Fruit fly (Drosophila melanogaster): ENCODE measurements around the gene CG32107.

CG32107 gene

DNA sequence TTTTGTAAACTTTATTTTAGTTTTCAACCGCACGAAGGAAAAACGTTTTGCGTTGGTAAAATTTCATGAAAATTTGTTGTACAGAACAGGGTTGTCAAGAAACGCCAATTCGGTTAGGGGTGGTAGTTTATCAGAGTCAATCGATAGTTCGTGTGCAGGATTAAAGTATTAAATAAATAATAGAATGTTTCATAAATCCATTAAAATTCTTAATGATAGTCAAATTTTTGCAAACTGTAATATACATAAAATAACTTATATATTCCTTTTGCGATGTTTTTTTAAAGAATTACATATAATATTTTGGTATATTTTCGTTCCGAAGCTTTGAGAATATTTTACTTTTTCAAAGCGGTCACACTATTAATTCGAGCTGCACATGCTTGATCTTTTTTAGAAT is 47.2 kb downstream of the CG32107 start, which contains the start of the genes Sf3a2 and CG42588 (continued):
- TF ChIP-seq H15 (GFP tag; IDR thresholded peaks at IDR 0.05) (peak; percentile 68; the same call in 2 of the 3 replicates), repo (GFP tag; optimal IDR thresholded peaks at IDR 0.05) (no peak), ems (GFP tag; optimal IDR thresholded peaks at IDR 0.05) (peak; percentile 47), seq (GFP tag; IDR thresholded peaks at IDR 0.05) (peak; percentile 15; the same call in 1 of the 2 replicates), nerfin-1 (tag; optimal IDR thresholded peaks at IDR 0.05) (peak; percentile 48), dmrt11E (tag; optimal IDR thresholded peaks at IDR 0.05) (peak; percentile 71), az2 (GFP tag; optimal IDR thresholded peaks at IDR 0.05) (peak; percentile 74), gfzf (GFP tag; optimal IDR thresholded peaks at IDR 0.05) (peak; percentile 62), cato (GFP tag; optimal IDR thresholded peaks at IDR 0.05; ENCODE audit: borderline replicate concordance) (peak; percentile 32), Lpt (GFP tag; optimal IDR thresholded peaks at IDR 0.05) (no peak), fu2 (GFP tag; optimal IDR thresholded peaks at IDR 0.05) (peak; percentile 25), CG14667 (GFP tag; IDR thresholded peaks at IDR 0.05) (no peak; the same call in 1 of the 2 replicates), Dip3 (GFP tag; optimal IDR thresholded peaks at IDR 0.05) (peak; percentile 9), wdn (GFP tag; IDR thresholded peaks at IDR 0.05) (no peak), Eip74EF (GFP tag; optimal IDR thresholded peaks at IDR 0.05) (no peak), CG11695 (GFP tag; IDR thresholded peaks at IDR 0.05) (0 out of 3 replicates have a peak, but pooled peaks have one; percentile 54), exex (tag; optimal IDR thresholded peaks at IDR 0.05) (no peak), HLHmδ (GFP tag; optimal IDR thresholded peaks at IDR 0.05) (no peak), GATAe (GFP tag; conservative IDR thresholded peaks at IDR 0.05) (no peak), CG11696 (GFP tag; IDR thresholded peaks at IDR 0.05) (no peak), Chrac-16 (GFP tag; optimal IDR thresholded peaks at IDR 0.05) (peak; percentile 73), CG8944 (GFP tag; optimal IDR thresholded peaks at IDR 0.05) (peak; percentile 18), hkb (optimal IDR thresholded peaks at IDR 0.05) (no peak), hkb (GFP tag; IDR thresholded peaks at IDR 0.05) (no peak), Fer1 (GFP tag; optimal IDR thresholded peaks at IDR 0.05) (peak; percentile 23), CG31224 (GFP tag; IDR thresholded peaks at IDR 0.05) (peak; percentile 44; the same call in 1 of the 2 replicates), dati (GFP tag; IDR thresholded peaks at IDR 0.05) (no peak), org-1 (GFP tag; optimal IDR thresholded peaks at IDR 0.05) (no peak), CG10209 (GFP tag; optimal IDR thresholded peaks at IDR 0.05) (peak; percentile 13), dpn (GFP tag; optimal IDR thresholded peaks at IDR 0.05) (peak; percentile 46 to 77), Hmr (GFP tag; optimal IDR thresholded peaks at IDR 0.05) (no peak), CG9932 (GFP tag; IDR thresholded peaks at IDR 0.05) (peak; percentile 89), gsb (GFP tag; IDR thresholded peaks at IDR 0.05) (no peak), CG11456 (GFP tag; IDR thresholded peaks at IDR 0.05) (peak; percentile 89), al (GFP tag; IDR thresholded peaks at IDR 0.05) (peak; percentile 66), gt (GFP tag; IDR thresholded peaks at IDR 0.05) (no peak), CG6654 (GFP tag; optimal IDR thresholded peaks at IDR 0.05) (no peak), Hr51 (GFP tag; optimal IDR thresholded peaks at IDR 0.05) (peak in 1 of 2 experiments; percentile 28), CG6813 (GFP tag; optimal IDR thresholded peaks at IDR 0.05) (no peak), HHEX (GFP tag; optimal IDR thresholded peaks at IDR 0.05) (no peak), B-H2 (GFP tag; optimal IDR thresholded peaks at IDR 0.05) (peak; percentile 59), wek (GFP tag; optimal IDR thresholded peaks at IDR 0.05) (no peak), ase (GFP tag; IDR thresholded peaks at IDR 0.05) (peak; percentile 43; the same call in 1 of the 3 replicates), CG10979 (tag; optimal IDR thresholded peaks at IDR 0.05) (peak; percentile 65), CG34422 (GFP tag; IDR thresholded peaks at IDR 0.05) (peak; percentile 85; the same call in 2 of the 3 replicates), bsh (GFP tag; optimal IDR thresholded peaks at IDR 0.05) (peak in 1 of 2 experiments; percentile 64), fd3F (GFP tag; optimal IDR thresholded peaks at IDR 0.05) (peak; percentile 51), ab (GFP tag; optimal IDR thresholded peaks at IDR 0.05) (no peak), knrl (GFP tag; IDR thresholded peaks at IDR 0.05; ENCODE audit: partially characterized antibody) (peak; percentile 86), Lhr (GFP tag; optimal IDR thresholded peaks at IDR 0.05) (no peak), CG12104 (GFP tag; optimal IDR thresholded peaks at IDR 0.05) (no peak)
